Fruit fly (Drosophila melanogaster): ENCODE results near the gene SmydA-8.

SmydA-8 gene

DNA sequence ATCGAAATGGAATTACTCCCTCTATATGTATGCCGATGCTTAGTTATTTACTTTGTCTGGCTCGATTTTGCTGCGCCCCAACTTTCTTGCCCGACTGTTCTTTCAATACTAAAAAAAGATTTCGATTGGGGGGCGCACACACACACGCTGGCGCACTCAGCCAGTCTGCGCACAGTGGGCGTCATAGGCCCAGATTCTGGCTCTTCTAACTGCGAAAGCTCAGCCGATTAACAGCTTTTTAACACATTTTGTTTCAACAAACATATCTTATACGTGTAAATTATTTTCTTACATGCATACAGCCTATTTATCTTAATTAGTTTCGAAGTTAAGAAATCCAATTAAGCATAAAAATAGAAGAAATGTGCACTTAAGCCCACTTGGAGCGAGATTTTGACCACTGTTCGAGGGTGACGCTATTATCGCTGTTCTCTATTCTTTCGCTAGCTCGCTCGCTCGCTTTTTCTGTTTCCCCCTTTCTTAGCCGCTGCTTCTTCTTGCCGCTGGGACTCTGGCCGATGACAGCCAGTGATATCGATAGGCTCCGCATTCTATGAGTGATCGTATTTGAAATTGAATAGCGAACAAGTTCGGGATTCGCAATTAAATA is 8.7 kb upstream of the SmydA-8 start, which contains the start of gene Vinc (continued):
- TF ChIP-seq CG2116 (GFP tag; optimal IDR thresholded peaks at IDR 0.05) = peak; percentile 38
- TF ChIP-seq E2f1 (GFP tag; IDR thresholded peaks at IDR 0.05) = peak; percentile 83
- peak; percentile 78 for TF ChIP-seq HLH3B (GFP tag; IDR thresholded peaks at IDR 0.05)
- peak; percentile 75 for TF ChIP-seq CG7357 (GFP tag; IDR thresholded peaks at IDR 0.05)
- TF ChIP-seq al (GFP tag; IDR thresholded peaks at IDR 0.05) = peak; percentile 66
- TF ChIP-seq klu (GFP tag; IDR thresholded peaks at IDR 0.05) = peak; percentile 71; the same call in 1 of the 2 replicates
- TF ChIP-seq CG30403 (GFP tag; optimal IDR thresholded peaks at IDR 0.05) = peak; percentile 84
- peak; percentile 15 for TF ChIP-seq Lhr (GFP tag; optimal IDR thresholded peaks at IDR 0.05)
- no peak; the same call in 1 of the 2 replicates for TF ChIP-seq sim (GFP tag; IDR thresholded peaks at IDR 0.05)
- peak; percentile 82 for TF ChIP-seq tap (tag; optimal IDR thresholded peaks at IDR 0.05)
- peak; percentile 55; the same call in 1 of the 2 replicates for TF ChIP-seq tna (GFP tag; IDR thresholded peaks at IDR 0.05; ENCODE audit: partially characterized antibody)
- TF ChIP-seq crp (GFP tag; optimal IDR thresholded peaks at IDR 0.05) = peak in 1 of 2 experiments; percentile 1
- peak; percentile 53 for TF ChIP-seq CG1529 (GFP tag; optimal IDR thresholded peaks at IDR 0.05)
- peak in 1 of 2 experiments; percentile 38 for TF ChIP-seq Hr51 (GFP tag; optimal IDR thresholded peaks at IDR 0.05)
- peak; percentile 68 for TF ChIP-seq B-H1 (GFP tag; IDR thresholded peaks at IDR 0.05)
- TF ChIP-seq Camta (GFP tag; optimal IDR thresholded peaks at IDR 0.05) = peak; percentile 82
- no peak for TF ChIP-seq Dip2 (GFP tag; IDR thresholded peaks at IDR 0.05)
- no peak for TF ChIP-seq CG1024 (GFP tag; IDR thresholded peaks at IDR 0.05)
- TF ChIP-seq CG9817 (tag; optimal IDR thresholded peaks at IDR 0.05) = peak; percentile 78
- peak; percentile 47 for TF ChIP-seq CG8089 (GFP tag; optimal IDR thresholded peaks at IDR 0.05)
- TF ChIP-seq jumu (GFP tag; optimal IDR thresholded peaks at IDR 0.05) = peak; percentile 86
- TF ChIP-seq toy (GFP tag; IDR thresholded peaks at IDR 0.05) = no peak; the same call in 1 of the 2 replicates
- TF ChIP-seq CG30020 (tag; optimal IDR thresholded peaks at IDR 0.05) = peak; percentile 68
- no peak for TF ChIP-seq Doc3 (GFP tag; IDR thresholded peaks at IDR 0.05; ENCODE audit: partially characterized antibody)
- peak; percentile 34 for TF ChIP-seq Mad (GFP tag; optimal IDR thresholded peaks at IDR 0.05)
- TF ChIP-seq bcd (GFP tag; optimal IDR thresholded peaks at IDR 0.05) = peak; percentile 92
- peak; percentile 90 for TF ChIP-seq CG17359 (tag; optimal IDR thresholded peaks at IDR 0.05)
- peak; percentile 81 for TF ChIP-seq Aef1 (GFP tag; IDR thresholded peaks at IDR 0.05)
- TF ChIP-seq Asciz (GFP tag; optimal IDR thresholded peaks at IDR 0.05) = no peak
- TF ChIP-seq fu2 (GFP tag; optimal IDR thresholded peaks at IDR 0.05) = peak; percentile 33
- TF ChIP-seq pfk (GFP tag; optimal IDR thresholded peaks at IDR 0.05) = no peak
- TF ChIP-seq CG10654 (GFP tag; optimal IDR thresholded peaks at IDR 0.05) = peak; percentile 85
- no peak for TF ChIP-seq dan (GFP tag; IDR thresholded peaks at IDR 0.05)
- TF ChIP-seq CG11695 (GFP tag; IDR thresholded peaks at IDR 0.05) = peak; percentile 94
- peak; percentile 86 for TF ChIP-seq CG15269 (tag; optimal IDR thresholded peaks at IDR 0.05)
- TF ChIP-seq tup (GFP tag; optimal IDR thresholded peaks at IDR 0.05) = peak; percentile 83
- TF ChIP-seq CG9609 (GFP tag; optimal IDR thresholded peaks at IDR 0.05) = peak; percentile 50
- peak; percentile 83 for TF ChIP-seq stc (GFP tag; IDR thresholded peaks at IDR 0.05)
- TF ChIP-seq CG8388 (GFP tag; optimal IDR thresholded peaks at IDR 0.05) = peak; percentile 49
- peak; percentile 41; the same call in 1 of the 3 replicates for TF ChIP-seq zen2 (GFP tag; IDR thresholded peaks at IDR 0.05; ENCODE audit: partially characterized antibody)
- TF ChIP-seq CG11247 (GFP tag; IDR thresholded peaks at IDR 0.05) = peak; percentile 82
- TF ChIP-seq CG8478 (optimal IDR thresholded peaks at IDR 0.05) = no peak
- peak; percentile 98 for TF ChIP-seq sens (GFP tag)
- TF ChIP-seq CkIIα-i1 (GFP tag; IDR thresholded peaks at IDR 0.05) = 0 out of 2 replicates have a peak, but pooled peaks have one; percentile 46
- TF ChIP-seq pzg (GFP tag; optimal IDR thresholded peaks at IDR 0.05) = peak; percentile 42
- TF ChIP-seq CG9215 (GFP tag; IDR thresholded peaks at IDR 0.05) = peak; percentile 89
- TF ChIP-seq CG33557 (GFP tag; optimal IDR thresholded peaks at IDR 0.05) = peak; percentile 39
- TF ChIP-seq odd (GFP tag; optimal IDR thresholded peaks at IDR 0.05) = no peak
- no peak for TF ChIP-seq insv (GFP tag; optimal IDR thresholded peaks at IDR 0.05)
- TF ChIP-seq slbo (GFP tag; IDR thresholded peaks at IDR 0.05) = peak; percentile 78
